Worm (Caenorhabditis elegans) whole organism, mixed stage, embryonic: ENCODE results near the gene C05E11.3.

ENCODE experiments used
- M03D4.4 ChIP-seq: sonication (generic microtip); optimal IDR thresholded peaks from 2 replicates; lab custom pipeline; 2017; ENCODE audit warnings: mild to moderate bottlenecking, missing genetic modification characterization, missing compliant biosample characterization
- bed-3 ChIP-seq: fragments of 200-800 bp; sonication (Bioruptor generic); optimal IDR thresholded peaks from 3 replicates; lab custom pipeline; 2018; ENCODE audit warnings: mild to moderate bottlenecking, missing genetic modification characterization, moderate library complexity, missing compliant biosample characterization
- blmp-1 ChIP-seq: fragments of 150-350 bp; optimal IDR thresholded peaks from 2 replicates; lab custom pipeline; 2014; ENCODE audit warnings: missing biosample characterization, missing genetic modification characterization
- ceh-39 ChIP-seq: fragments of 150-350 bp; optimal IDR thresholded peaks from 2 replicates; lab custom pipeline; 2014; ENCODE audit warnings: missing biosample characterization, missing genetic modification characterization
- ceh-43 ChIP-seq: fragments of 200-800 bp; sonication (Bioruptor generic); optimal IDR thresholded peaks from 2 replicates; lab custom pipeline; 2018; ENCODE audit warnings: mild to moderate bottlenecking, missing genetic modification characterization, moderate library complexity, missing compliant biosample characterization
- ceh-83 ChIP-seq: fragments of 200-800 bp; sonication (Bioruptor generic); optimal IDR thresholded peaks from 2 replicates; lab custom pipeline; 2018; ENCODE audit warnings: mild to moderate bottlenecking, missing genetic modification characterization, missing compliant biosample characterization
- ces-1 ChIP-seq: fragments of 150-350 bp; optimal IDR thresholded peaks from 2 replicates; lab custom pipeline; 2014; ENCODE audit warnings: missing biosample characterization, missing genetic modification reagents, missing genetic modification characterization
- cnd-1 ChIP-seq: fragments of 200-800 bp; sonication (Bioruptor generic); optimal IDR thresholded peaks from 2 replicates; lab custom pipeline; 2018; ENCODE audit warnings: mild to moderate bottlenecking, missing genetic modification characterization, missing compliant biosample characterization
- drap-1 ChIP-seq: fragments of 200-800 bp; sonication (Bioruptor generic); optimal IDR thresholded peaks from 3 replicates; lab custom pipeline; 2018; ENCODE audit warnings: mild to moderate bottlenecking, missing genetic modification characterization, missing compliant biosample characterization
- elt-1 ChIP-seq: sonication (generic microtip); optimal IDR thresholded peaks from 2 replicates; lab custom pipeline; 2017; ENCODE audit warnings: missing genetic modification characterization, mild to moderate bottlenecking, missing compliant biosample characterization, antibody characterized with exemption, moderate library complexity, borderline replicate concordance; ENCODE audit not compliant: insufficient read depth
- elt-3 ChIP-seq: fragments of 150-350 bp; optimal IDR thresholded peaks from 2 replicates; lab custom pipeline; 2014; ENCODE audit warnings: missing biosample characterization, missing genetic modification characterization
- flh-1 ChIP-seq: fragments of 200-800 bp; sonication (Bioruptor generic); optimal IDR thresholded peaks from 2 replicates; lab custom pipeline; 2018; ENCODE audit warnings: mild to moderate bottlenecking, missing genetic modification characterization, moderate library complexity, missing compliant biosample characterization
- ham-2 ChIP-seq: fragments of 200-800 bp; sonication (Bioruptor generic); optimal IDR thresholded peaks from 2 replicates; lab custom pipeline; 2018; ENCODE audit warnings: mild to moderate bottlenecking, missing genetic modification characterization, missing compliant biosample characterization
- hlh-1 ChIP-seq: fragments of 150-350 bp; optimal IDR thresholded peaks from 2 replicates; lab custom pipeline; 2014; ENCODE audit warnings: missing biosample characterization, missing genetic modification reagents, missing genetic modification characterization
- lin-13 ChIP-seq: fragments of 150-350 bp; optimal IDR thresholded peaks from 2 replicates; lab custom pipeline; 2014; ENCODE audit warnings: missing biosample characterization, missing genetic modification characterization
- lin-32 ChIP-seq: fragments of 200-800 bp; sonication (Bioruptor generic); optimal IDR thresholded peaks from 2 replicates; lab custom pipeline; 2018; ENCODE audit warnings: mild to moderate bottlenecking, missing genetic modification characterization, missing compliant biosample characterization
- lsy-2 ChIP-seq: fragments of 150-350 bp; optimal IDR thresholded peaks from 2 replicates; lab custom pipeline; 2014; ENCODE audit warnings: missing biosample characterization, missing genetic modification characterization
- mab-5 ChIP-seq: fragments of 150-350 bp; optimal IDR thresholded peaks from 2 replicates; lab custom pipeline; 2014; ENCODE audit warnings: missing biosample characterization, missing genetic modification characterization
- mep-1 ChIP-seq: fragments of 150-350 bp; optimal IDR thresholded peaks from 2 replicates; lab custom pipeline; 2017; ENCODE audit warnings: missing biosample characterization, missing genetic modification reagents, missing genetic modification characterization, inconsistent platforms
- mls-2 ChIP-seq: sonication (generic microtip); optimal IDR thresholded peaks from 2 replicates; lab custom pipeline; 2016; ENCODE audit warnings: mild to moderate bottlenecking, missing genetic modification characterization, moderate library complexity, missing compliant biosample characterization
- nhr-12 ChIP-seq: fragments of 150-350 bp; optimal IDR thresholded peaks from 2 replicates; lab custom pipeline; 2014; ENCODE audit warnings: missing biosample characterization, missing genetic modification characterization
- nhr-2 ChIP-seq: fragments of 150-350 bp; optimal IDR thresholded peaks from 2 replicates; lab custom pipeline; 2014; ENCODE audit warnings: missing biosample characterization, missing genetic modification characterization
- nhr-237 ChIP-seq: fragments of 150-350 bp; optimal IDR thresholded peaks from 2 replicates; lab custom pipeline; 2014; ENCODE audit warnings: missing biosample characterization, missing genetic modification characterization
- nhr-28 ChIP-seq: fragments of 150-350 bp; optimal IDR thresholded peaks from 2 replicates; lab custom pipeline; 2014; ENCODE audit warnings: missing biosample characterization, missing genetic modification characterization
- nhr-76 ChIP-seq: sonication (generic microtip); optimal IDR thresholded peaks from 2 replicates; lab custom pipeline; 2017; ENCODE audit warnings: missing biosample characterization, missing genetic modification characterization
- pha-4 ChIP-seq: fragments of 150-350 bp; optimal IDR thresholded peaks from 2 replicates; lab custom pipeline; 2018; ENCODE audit warnings: missing biosample characterization, missing genetic modification reagents, missing genetic modification characterization
- sem-2 ChIP-seq: fragments of 200-800 bp; sonication (Bioruptor generic); optimal IDR thresholded peaks from 2 replicates; lab custom pipeline; 2018; ENCODE audit warnings: mild to moderate bottlenecking, missing genetic modification characterization, missing compliant biosample characterization
- snpc-4 ChIP-seq: fragments of 150-350 bp; optimal IDR thresholded peaks from 2 replicates; lab custom pipeline; 2014; ENCODE audit warnings: missing biosample characterization, missing genetic modification characterization
- sptf-1 ChIP-seq: sonication (generic microtip); optimal IDR thresholded peaks from 2 replicates; lab custom pipeline; 2017; ENCODE audit warnings: mild to moderate bottlenecking, missing genetic modification characterization, moderate library complexity, missing compliant biosample characterization
- tbx-8 ChIP-seq: fragments of 200-800 bp; sonication (Bioruptor generic); optimal IDR thresholded peaks from 2 replicates; lab custom pipeline; 2018; ENCODE audit warnings: mild to moderate bottlenecking, missing genetic modification characterization, moderate library complexity, missing compliant biosample characterization
- unc-120 ChIP-seq: sonication (generic microtip); optimal IDR thresholded peaks from 2 replicates; lab custom pipeline; 2017; ENCODE audit warnings: missing genetic modification characterization, missing compliant biosample characterization; ENCODE audit not compliant: poor library complexity, severe bottlenecking
- unc-39 ChIP-seq: fragments of 150-350 bp; optimal IDR thresholded peaks from 2 replicates; lab custom pipeline; 2014; ENCODE audit warnings: missing biosample characterization, missing genetic modification characterization
- unc-62 ChIP-seq: fragments of 150-350 bp; optimal IDR thresholded peaks from 2 replicates; lab custom pipeline; 2014; ENCODE audit warnings: missing biosample characterization, missing genetic modification reagents, missing genetic modification characterization
- zip-8 ChIP-seq: fragments of 150-350 bp; optimal IDR thresholded peaks from 2 replicates; lab custom pipeline; 2014; ENCODE audit warnings: missing biosample characterization, missing genetic modification characterization
- ztf-11 ChIP-seq: fragments of 150-350 bp; optimal IDR thresholded peaks from 2 replicates; lab custom pipeline; 2014; ENCODE audit warnings: missing biosample characterization, missing genetic modification characterization

C05E11.3 gene

ce11 chrX:4569276-4569675 is 8.8 kb upstream of the C05E11.3 start:
- no peak for TF ChIP-seq tbx-8 (GFP tag; lab: Kevin White, UChicago)
- TF ChIP-seq mep-1: no peak
- no peak for TF ChIP-seq ceh-43 (GFP tag; lab: Kevin White, UChicago)
- TF ChIP-seq ceh-83 (GFP tag; lab: Kevin White, UChicago): no peak
- TF ChIP-seq ztf-11 (tag; lab: Kevin White, UChicago): no peak
- no peak for TF ChIP-seq nhr-237 (tag; lab: Kevin White, UChicago)
- TF ChIP-seq ces-1: no peak
- no peak for TF ChIP-seq ham-2 (GFP tag; lab: Kevin White, UChicago)
- no peak for TF ChIP-seq sem-2 (GFP tag; lab: Kevin White, UChicago)
- TF ChIP-seq zip-8: no peak
- no peak for TF ChIP-seq nhr-28 (tag; lab: Kevin White, UChicago)

ce11 chrX:4571137-4571536 is 6.9 kb upstream of the C05E11.3 start, which contains the start of gene amt-1:
amt-1 (plus strand) TSS chrX:4571437.
- no peak for TF ChIP-seq unc-120 (tag; lab: Kevin White, UChicago)

ce11 chrX:4574873-4575272 is 3.2 kb upstream of the C05E11.3 start:
- TF ChIP-seq elt-3 (tag; lab: Kevin White, UChicago) (no peak), cnd-1 (tag; lab: Kevin White, UChicago) (no peak), ces-1 (peak; percentile 68), flh-1 (GFP tag; lab: Kevin White, UChicago) (no peak), unc-39 (tag; lab: Kevin White, UChicago) (no peak)

ce11 chrX:4576272-4576671 is 1.8 kb upstream of the C05E11.3 start:
- peak; percentile 52 for TF ChIP-seq cnd-1 (tag; lab: Kevin White, UChicago)
- no peak for TF ChIP-seq nhr-2 (tag; lab: Kevin White, UChicago)
- TF ChIP-seq zip-8: no peak
- no peak for TF ChIP-seq nhr-76 (tag; lab: Kevin White, UChicago)
- no peak for TF ChIP-seq ceh-39
- no peak for TF ChIP-seq tbx-8 (GFP tag; lab: Kevin White, UChicago)
- no peak for TF ChIP-seq nhr-12 (tag; lab: Kevin White, UChicago)
- no peak for TF ChIP-seq ceh-83 (GFP tag; lab: Kevin White, UChicago)
- TF ChIP-seq nhr-237 (tag; lab: Kevin White, UChicago): no peak
- TF ChIP-seq lin-13 (tag; lab: Kevin White, UChicago): no peak
- no peak for TF ChIP-seq bed-3
- TF ChIP-seq unc-62 (GFP tag; lab: Kevin White, UChicago): no peak
- TF ChIP-seq flh-1 (GFP tag; lab: Kevin White, UChicago): no peak
- no peak for TF ChIP-seq lin-32
- no peak for TF ChIP-seq sem-2 (GFP tag; lab: Kevin White, UChicago)
- no peak for TF ChIP-seq hlh-1 (tag; lab: Kevin White, UChicago)
- no peak for TF ChIP-seq M03D4.4 (tag; lab: Kevin White, UChicago)
- TF ChIP-seq ceh-43 (GFP tag; lab: Kevin White, UChicago): no peak
- TF ChIP-seq blmp-1 (tag; lab: Kevin White, UChicago): no peak
- TF ChIP-seq snpc-4 (tag; lab: Kevin White, UChicago): no peak
- TF ChIP-seq elt-3 (tag; lab: Kevin White, UChicago): no peak
- no peak for TF ChIP-seq unc-39 (tag; lab: Kevin White, UChicago)
- no peak for TF ChIP-seq mep-1
- TF ChIP-seq drap-1 (GFP tag; lab: Kevin White, UChicago): peak; percentile 17
- no peak for TF ChIP-seq mab-5 (tag; lab: Kevin White, UChicago)
- no peak for TF ChIP-seq ztf-11 (tag; lab: Kevin White, UChicago)
- no peak for TF ChIP-seq pha-4 (tag; lab: Kevin White, UChicago)
- peak; percentile 69 for TF ChIP-seq sptf-1 (tag; lab: Kevin White, UChicago)
- TF ChIP-seq elt-1 (tag; lab: Kevin White, UChicago): no peak
- TF ChIP-seq ham-2 (GFP tag; lab: Kevin White, UChicago): no peak
- TF ChIP-seq ces-1: peak; percentile 37
- TF ChIP-seq nhr-28 (tag; lab: Kevin White, UChicago): no peak
- TF ChIP-seq mls-2: peak; percentile 71
- TF ChIP-seq lsy-2: no peak
- no peak for TF ChIP-seq unc-120 (tag; lab: Kevin White, UChicago)
